Fruit fly (Drosophila melanogaster) whole organism: ENCODE results near the gene Ogdh.

Experiments
- CG8478 ChIP-seq: fragments of >200 bp; optimal IDR thresholded peaks from 2 replicates; lab custom pipeline; 2018; ENCODE audit warnings: inconsistent platforms
- Dll ChIP-seq: fragments of >200 bp; optimal IDR thresholded peaks from 2 replicates; lab custom pipeline; 2017
- EcR ChIP-seq, 2 experiments: fragments of >200 bp; optimal IDR thresholded peaks; 2 replicates each; lab custom pipeline; 2017; ENCODE audit warnings: missing biosample characterization in 2 of 2, missing genetic modification characterization in 2 of 2, missing genetic modification reagents in 2 of 2
- pan ChIP-seq: fragments of >200 bp; optimal IDR thresholded peaks from 2 replicates; lab custom pipeline; 2017
- psq ChIP-seq: fragments of >200 bp; optimal IDR thresholded peaks from 2 replicates; lab custom pipeline; 2017
- usp ChIP-seq: fragments of >200 bp; optimal IDR thresholded peaks from 2 replicates; lab custom pipeline; 2017; ENCODE audit warnings: missing biosample characterization, missing genetic modification characterization, mixed read lengths

Gene Ogdh

dm6 chr3L:16975638-16976528 is 21.3 kb downstream of the Ogdh start:
- TF ChIP-seq psq (lab: Kevin White, UChicago) (no peak), Dll (lab: Kevin White, UChicago) (no peak), usp (no peak), EcR (GFP tag; optimal IDR thresholded peaks at IDR 0.05; lab: Kevin White, UChicago) (no peak), pan (lab: Kevin White, UChicago) (no peak), CG8478 (lab: Kevin White, UChicago) (no peak)

- TF ChIP-seq pan (lab: Kevin White, UChicago) (no peak), Dll (lab: Kevin White, UChicago) (no peak), psq (lab: Kevin White, UChicago) (no peak), EcR (GFP tag; optimal IDR thresholded peaks at IDR 0.05; lab: Kevin White, UChicago) (no peak), usp (no peak), CG8478 (lab: Kevin White, UChicago) (no peak)
Observed at dm6 chr3L:16977311-16977710, 22.7 kb downstream of the Ogdh start.

- TF ChIP-seq pan (lab: Kevin White, UChicago) (no peak), EcR (GFP tag; optimal IDR thresholded peaks at IDR 0.05; lab: Kevin White, UChicago) (no peak), Dll (lab: Kevin White, UChicago) (no peak), CG8478 (lab: Kevin White, UChicago) (no peak), psq (lab: Kevin White, UChicago) (no peak), usp (no peak)
Observed at dm6 chr3L:16978406-16978805, 23.8 kb downstream of the Ogdh start.

DNA sequence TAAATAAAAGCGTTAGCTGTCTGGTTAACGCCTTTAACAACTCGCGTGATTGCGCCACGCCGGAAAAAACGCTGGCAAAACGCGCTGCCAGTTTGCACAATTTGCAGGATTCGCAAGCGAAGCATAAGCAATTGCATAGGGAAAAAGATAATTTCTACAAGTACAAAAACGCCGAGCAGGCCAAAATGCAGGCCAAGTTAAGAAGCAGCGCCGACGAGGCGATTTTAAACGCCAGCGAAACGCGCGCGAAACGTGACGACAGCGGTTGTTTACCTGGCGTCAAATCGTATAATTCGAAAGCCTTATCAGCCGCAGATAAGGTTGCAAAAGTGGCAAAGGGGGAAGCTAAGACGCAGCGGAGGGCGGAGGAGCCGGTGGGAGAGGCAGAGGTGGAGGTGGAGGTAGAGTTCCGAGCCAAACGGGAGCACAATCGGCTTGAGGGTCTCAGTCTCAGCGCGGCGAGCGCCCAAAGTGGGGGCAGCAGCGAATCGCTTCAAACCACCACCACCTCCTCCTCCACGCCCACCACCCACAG is 26.6 kb downstream of the Ogdh start:
- TF ChIP-seq psq (lab: Kevin White, UChicago), result no peak
- no peak for TF ChIP-seq EcR (GFP tag; optimal IDR thresholded peaks at IDR 0.05; lab: Kevin White, UChicago)
- TF ChIP-seq CG8478 (lab: Kevin White, UChicago), result no peak
- TF ChIP-seq usp, result no peak
- TF ChIP-seq pan (lab: Kevin White, UChicago), result no peak
- no peak for TF ChIP-seq Dll (lab: Kevin White, UChicago)

dm6 chr3L:16984042-16984441 is 29.4 kb downstream of the Ogdh start:
- TF ChIP-seq pan (lab: Kevin White, UChicago) (no peak), usp (no peak), EcR (GFP tag; optimal IDR thresholded peaks at IDR 0.05; lab: Kevin White, UChicago) (no peak), psq (lab: Kevin White, UChicago) (no peak), CG8478 (lab: Kevin White, UChicago) (no peak), Dll (lab: Kevin White, UChicago) (no peak)

DNA sequence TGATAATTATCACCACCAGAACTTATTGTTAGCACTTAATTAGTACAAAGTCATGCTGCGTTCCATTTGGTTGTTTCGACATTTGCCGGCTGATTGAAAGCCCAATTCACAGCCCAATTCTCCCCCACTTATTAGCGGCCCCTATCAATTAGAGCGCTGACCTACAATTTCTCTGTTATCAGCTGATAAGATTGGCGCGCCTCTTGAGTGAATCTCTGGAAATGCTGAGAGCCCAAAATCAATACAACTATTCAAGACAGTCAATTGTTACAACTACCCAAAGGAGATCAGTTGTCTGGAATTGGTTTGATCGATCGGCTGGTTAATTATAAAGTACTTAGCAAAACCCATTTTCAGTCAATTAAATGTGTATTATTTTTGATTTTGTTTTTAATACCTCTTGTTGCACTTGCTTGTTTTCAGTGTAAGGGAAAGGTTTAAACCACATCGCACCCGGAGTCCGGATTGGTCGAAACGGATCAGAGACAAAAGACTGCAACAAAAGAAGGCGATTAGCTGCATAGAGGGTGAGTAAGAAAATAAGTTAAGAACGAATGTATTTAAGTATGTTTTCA is 30.3 kb downstream of the Ogdh start:
- TF ChIP-seq psq (lab: Kevin White, UChicago) (no peak), pan (lab: Kevin White, UChicago) (no peak), usp (no peak), EcR (GFP tag; optimal IDR thresholded peaks at IDR 0.05; lab: Kevin White, UChicago) (no peak), CG8478 (lab: Kevin White, UChicago) (no peak), Dll (lab: Kevin White, UChicago) (no peak)

DNA sequence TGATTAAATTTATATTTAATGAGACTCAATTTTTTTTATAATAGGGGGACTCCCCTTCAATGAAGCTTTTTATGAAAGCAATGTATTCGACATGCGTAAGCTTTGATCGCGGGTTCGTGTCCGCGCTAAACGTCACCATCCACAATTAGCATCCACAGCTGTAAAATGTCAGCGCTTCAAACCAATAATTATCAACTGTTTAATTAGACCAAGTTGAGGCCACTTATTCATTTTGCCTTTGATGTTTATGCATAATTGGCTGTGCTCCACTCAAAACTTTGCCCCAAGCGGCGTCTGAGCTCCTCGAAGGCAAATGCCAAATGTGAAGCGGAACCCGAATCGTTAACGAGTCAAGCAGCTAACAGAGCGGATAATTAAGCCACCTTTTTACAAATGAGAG is 31.0 kb downstream of the Ogdh start:
- no peak for TF ChIP-seq Dll (lab: Kevin White, UChicago)
- peak; percentile 39 for TF ChIP-seq CG8478 (lab: Kevin White, UChicago)

dm6 chr3L:16986062-16987013 is 31.7 kb downstream of the Ogdh start:
- peak; percentile 21 for TF ChIP-seq Dll (lab: Kevin White, UChicago)
- no peak for TF ChIP-seq psq (lab: Kevin White, UChicago)

DNA sequence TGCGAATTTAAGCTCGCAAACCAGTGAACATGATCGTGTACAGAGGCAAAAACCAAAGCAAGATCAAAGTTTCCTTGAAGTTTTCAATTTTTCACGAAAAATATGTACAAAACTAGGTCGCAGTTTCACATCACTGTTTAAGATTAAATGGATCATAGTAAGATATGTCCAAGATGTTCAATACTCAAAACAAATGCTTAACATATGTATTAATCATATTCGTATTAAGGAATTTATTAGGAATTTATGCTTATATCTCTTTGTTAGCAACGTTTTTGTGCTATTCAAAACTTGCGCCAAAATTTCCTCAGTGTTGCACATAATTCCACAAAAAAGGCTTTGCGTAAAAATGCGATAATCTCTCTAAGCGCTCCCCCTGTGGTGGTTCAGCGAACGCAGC is 32.7 kb downstream of the Ogdh start:
- TF ChIP-seq pan (lab: Kevin White, UChicago) (no peak), Dll (lab: Kevin White, UChicago) (no peak), EcR (GFP tag; optimal IDR thresholded peaks at IDR 0.05; lab: Kevin White, UChicago) (no peak), CG8478 (lab: Kevin White, UChicago) (no peak), psq (lab: Kevin White, UChicago) (no peak)

dm6 chr3L:16988526-16988925 is 33.9 kb downstream of the Ogdh start:
- no peak for TF ChIP-seq psq (lab: Kevin White, UChicago)
- no peak for TF ChIP-seq Dll (lab: Kevin White, UChicago)
- no peak for TF ChIP-seq EcR (GFP tag; optimal IDR thresholded peaks at IDR 0.05; lab: Kevin White, UChicago)
- no peak for TF ChIP-seq pan (lab: Kevin White, UChicago)
- no peak for TF ChIP-seq usp
- TF ChIP-seq CG8478 (lab: Kevin White, UChicago), result no peak

DNA sequence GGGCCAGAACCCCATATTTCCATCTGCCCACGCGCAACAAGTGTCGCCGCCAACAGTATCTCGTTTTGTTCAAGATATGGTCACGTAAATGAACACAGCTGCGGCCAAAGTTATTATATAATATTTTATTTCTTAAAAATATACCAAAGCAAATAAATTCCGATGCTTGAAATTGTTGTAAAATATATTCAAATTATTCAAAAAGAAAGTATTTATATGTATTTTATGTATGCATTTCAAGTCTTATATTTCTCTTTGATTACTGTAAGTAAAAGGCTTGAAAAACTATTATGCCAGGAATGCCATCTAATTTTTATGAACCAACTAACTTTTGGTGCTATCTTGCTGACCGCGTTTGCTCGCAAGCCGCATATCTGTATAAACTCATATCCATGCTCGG is 34.5 kb downstream of the Ogdh start:
- no peak for TF ChIP-seq EcR (GFP tag; optimal IDR thresholded peaks at IDR 0.05; lab: Kevin White, UChicago)
